Fruit fly (Drosophila melanogaster) whole organism, prepupa: Measurements from ENCODE around the gene CG5800.
A peak's percentile ranks its signal among the peaks of the same experiment; 100 is the strongest.

Source experiments
- CG10631 ChIP-seq: fragments of 200-800 bp; sonication (Bioruptor generic); optimal IDR thresholded peaks from 2 replicates; lab custom pipeline; 2016; ENCODE audit warnings: missing biosample characterization, missing genetic modification characterization
- CG10669 ChIP-seq: fragments of 200-800 bp; sonication (Bioruptor generic); optimal IDR thresholded peaks from 3 replicates; lab custom pipeline; 2018; ENCODE audit warnings: missing biosample characterization, mild to moderate bottlenecking, missing genetic modification characterization, moderate library complexity
- CG11762 ChIP-seq: fragments of 200-800 bp; sonication (Bioruptor generic); optimal IDR thresholded peaks from 3 replicates; lab custom pipeline; 2016; ENCODE audit warnings: missing biosample characterization, missing genetic modification characterization; ENCODE audit not compliant: insufficient read depth
- CG11902 ChIP-seq: fragments of 200-800 bp; sonication (Bioruptor generic); optimal IDR thresholded peaks from 3 replicates; lab custom pipeline; 2016; ENCODE audit warnings: missing biosample characterization, missing genetic modification characterization
- CG1621 ChIP-seq: fragments of 200-800 bp; sonication (Bioruptor generic); optimal IDR thresholded peaks from 3 replicates; lab custom pipeline; 2018; ENCODE audit warnings: missing biosample characterization, mild to moderate bottlenecking, missing genetic modification characterization
- CG3032 ChIP-seq: fragments of 200-800 bp; optimal IDR thresholded peaks from 2 replicates; lab custom pipeline; 2019; ENCODE audit warnings: missing biosample characterization, mild to moderate bottlenecking, missing genetic modification characterization, moderate library complexity
- CG32006 ChIP-seq: fragments of 200-800 bp; sonication (Bioruptor generic); optimal IDR thresholded peaks from 3 replicates; lab custom pipeline; 2017; ENCODE audit warnings: missing biosample characterization, mild to moderate bottlenecking, missing genetic modification characterization
- CG34406 ChIP-seq: fragments of 200-800 bp; sonication (Bioruptor generic); optimal IDR thresholded peaks from 3 replicates; lab custom pipeline; 2016; ENCODE audit warnings: missing biosample characterization, missing genetic modification characterization
- CG3919 ChIP-seq: fragments of 200-800 bp; sonication (Bioruptor generic); optimal IDR thresholded peaks from 3 replicates; lab custom pipeline; 2016; ENCODE audit warnings: missing biosample characterization, missing genetic modification characterization
- CG6854 ChIP-seq: fragments of 200-800 bp; sonication (Bioruptor generic); optimal IDR thresholded peaks from 2 replicates; lab custom pipeline; 2017; ENCODE audit warnings: missing biosample characterization, mild to moderate bottlenecking, missing genetic modification characterization
- CG8319 ChIP-seq: fragments of 200-800 bp; sonication (Bioruptor generic); optimal IDR thresholded peaks from 3 replicates; lab custom pipeline; 2016; ENCODE audit warnings: missing biosample characterization, missing genetic modification characterization
- CG8632 ChIP-seq: fragments of 200-800 bp; sonication (Bioruptor generic); optimal IDR thresholded peaks from 3 replicates; lab custom pipeline; 2016; ENCODE audit warnings: missing biosample characterization, missing genetic modification characterization
- Eip78C ChIP-seq: fragments of 200-800 bp; sonication (Bioruptor generic); peaks from one replicate; lab custom pipeline; 2016; ENCODE audit warnings: missing biosample characterization, missing genetic modification characterization
- Gug ChIP-seq: fragments of 200-800 bp; sonication (Bioruptor generic); IDR thresholded peaks from 2 replicates; pipeline ENCODE4 v1.3.6; 2022; ENCODE audit warnings: missing biosample characterization, missing genetic modification characterization
- Hr38 ChIP-seq: sonication (Bioruptor generic); optimal IDR thresholded peaks from 2 replicates; lab custom pipeline; 2016; ENCODE audit warnings: missing biosample characterization, missing genetic modification characterization
- Hr39 ChIP-seq: fragments of 200-800 bp; sonication (Bioruptor generic); optimal IDR thresholded peaks from 2 replicates; lab custom pipeline; 2016; ENCODE audit warnings: missing biosample characterization, missing genetic modification characterization
- Sox102F ChIP-seq: fragments of 200-800 bp; sonication (Bioruptor generic); optimal IDR thresholded peaks from 2 replicates; lab custom pipeline; 2016; ENCODE audit warnings: missing biosample characterization, mild to moderate bottlenecking, missing genetic modification characterization
- Sox14 ChIP-seq: fragments of 200-800 bp; sonication (Bioruptor generic); optimal IDR thresholded peaks from 3 replicates; lab custom pipeline; 2016; ENCODE audit warnings: missing biosample characterization, missing genetic modification characterization
- cyc ChIP-seq: fragments of 200-800 bp; sonication (Bioruptor generic); optimal IDR thresholded peaks from 3 replicates; lab custom pipeline; 2016; ENCODE audit warnings: missing biosample characterization, missing genetic modification characterization
- dsx ChIP-seq: fragments of 200-800 bp; optimal IDR thresholded peaks from 3 replicates; lab custom pipeline; 2019; ENCODE audit warnings: missing biosample characterization, mild to moderate bottlenecking, missing genetic modification characterization, moderate library complexity; ENCODE audit not compliant: poor library complexity, severe bottlenecking
- eg ChIP-seq: fragments of 200-800 bp; sonication (Bioruptor generic); IDR thresholded peaks from 3 replicates; pipeline ENCODE4 v1.3.6; 2022; ENCODE audit warnings: missing biosample characterization, missing genetic modification characterization
- fd59A ChIP-seq: fragments of 200-800 bp; sonication (Bioruptor generic); optimal IDR thresholded peaks from 2 replicates; lab custom pipeline; 2017; ENCODE audit warnings: missing biosample characterization, mild to moderate bottlenecking, missing genetic modification characterization, missing genetic modification reagents
- fd85E ChIP-seq: fragments of 200-800 bp; sonication (Bioruptor generic); optimal IDR thresholded peaks from 3 replicates; lab custom pipeline; 2016; ENCODE audit warnings: missing biosample characterization, missing genetic modification characterization
- net ChIP-seq: fragments of 200-800 bp; sonication (Bioruptor generic); optimal IDR thresholded peaks from 3 replicates; lab custom pipeline; 2016; ENCODE audit warnings: missing biosample characterization, missing genetic modification characterization
- spab ChIP-seq: fragments of 200-800 bp; sonication (Bioruptor generic); optimal IDR thresholded peaks from 2 replicates; lab custom pipeline; 2017; ENCODE audit warnings: missing biosample characterization, mild to moderate bottlenecking, missing genetic modification characterization, missing genetic modification reagents
- ss ChIP-seq, 2 experiments: fragments of 200-800 bp; sonication (Bioruptor generic); optimal IDR thresholded peaks; 2 replicates in 1 of 2; 3 replicates in 1 of 2; lab custom pipeline; 2017 to 2018; ENCODE audit warnings: mild to moderate bottlenecking in 2 of 2, missing biosample characterization in 2 of 2, missing genetic modification characterization in 2 of 2, moderate library complexity in 1 of 2
- svp ChIP-seq: fragments of 200-800 bp; sonication (Bioruptor generic); peaks from one replicate; lab custom pipeline; 2016; ENCODE audit warnings: missing biosample characterization, missing genetic modification characterization
- topi ChIP-seq: fragments of 200-800 bp; sonication (Bioruptor generic); optimal IDR thresholded peaks from 3 replicates; lab custom pipeline; 2016; ENCODE audit warnings: missing biosample characterization, missing genetic modification characterization
- vri ChIP-seq: fragments of 200-800 bp; sonication (Bioruptor generic); optimal IDR thresholded peaks from 3 replicates; lab custom pipeline; 2016; ENCODE audit warnings: missing biosample characterization, mild to moderate bottlenecking, missing genetic modification characterization

The CG5800 gene

dm6 chrX:17651216-17651997 is 15.3 kb downstream of the CG5800 start:
- TF ChIP-seq svp (no peak), CG1621 (tag; lab: Kevin White, UChicago) (no peak), CG34406 (no peak), ss (GFP tag; optimal IDR thresholded peaks at IDR 0.05; lab: Kevin White, UChicago) (no peak), CG8319 (no peak), dsx (GFP tag; lab: Kevin White, UChicago) (peak; percentile 28), fd85E (GFP tag; lab: Kevin White, UChicago) (no peak), topi (GFP tag; lab: Kevin White, UChicago) (no peak), net (GFP tag; lab: Kevin White, UChicago) (no peak), CG11902 (GFP tag; lab: Kevin White, UChicago) (no peak), CG3919 (GFP tag; lab: Kevin White, UChicago) (no peak), Eip78C (GFP tag; lab: Kevin White, UChicago) (peak; percentile 55)

- TF ChIP-seq Sox14 (GFP tag; lab: Kevin White, UChicago): peak; percentile 42
- no peak for TF ChIP-seq spab (GFP tag; lab: Kevin White, UChicago)
- no peak for TF ChIP-seq CG8319
- TF ChIP-seq Eip78C (GFP tag; lab: Kevin White, UChicago): peak; percentile 28
- no peak for TF ChIP-seq Gug (GFP tag; lab: Robert Waterston, UW)
- no peak for TF ChIP-seq dsx (GFP tag; lab: Kevin White, UChicago)
- TF ChIP-seq CG8632: no peak
- no peak for TF ChIP-seq fd59A (GFP tag; lab: Kevin White, UChicago)
- TF ChIP-seq ss (GFP tag; optimal IDR thresholded peaks at IDR 0.05; lab: Kevin White, UChicago): peak in 1 of 2 experiments; percentile 41
- TF ChIP-seq Hr39: no peak
- peak; percentile 3 for TF ChIP-seq net (GFP tag; lab: Kevin White, UChicago)
- no peak for TF ChIP-seq CG11762 (GFP tag; lab: Kevin White, UChicago)
These were observed 16.1 kb downstream of the CG5800 start, which contains the start of gene RhoGAPp190 for dm6 chrX:17651998-17652738. TSS of gene RhoGAPp190 (minus strand) at chrX:17652562.

dm6 chrX:17656501-17656900 is 20.4 kb downstream of the CG5800 start, which contains the start of gene IntS2:
TSS of gene IntS2 (minus strand) at chrX:17656818.
- TF ChIP-seq CG3032 (no peak), Hr38 (GFP tag; lab: Kevin White, UChicago) (no peak), net (GFP tag; lab: Kevin White, UChicago) (no peak), CG34406 (no peak), Eip78C (GFP tag; lab: Kevin White, UChicago) (no peak), dsx (GFP tag; lab: Kevin White, UChicago) (no peak), CG32006 (GFP tag; lab: Kevin White, UChicago) (no peak), CG10631 (GFP tag; lab: Kevin White, UChicago) (no peak), eg (GFP tag; lab: Robert Waterston, UW) (no peak), cyc (GFP tag; lab: Kevin White, UChicago) (no peak), CG10669 (no peak)

dm6 chrX:17657050-17657696 is 21.1 kb downstream of the CG5800 start, which contains the start of gene beta-Spec:
TSS of gene beta-Spec (plus strand) at chrX:17657372.
- TF ChIP-seq Sox102F (GFP tag; lab: Kevin White, UChicago) (no peak), CG6854 (peak; percentile 35), svp (peak; percentile 70), CG10631 (GFP tag; lab: Kevin White, UChicago) (no peak)

dm6 chrX:17657716-17658115 is 21.6 kb downstream of the CG5800 start:
- TF ChIP-seq topi (GFP tag; lab: Kevin White, UChicago) (no peak), Eip78C (GFP tag; lab: Kevin White, UChicago) (peak; percentile 62), vri (GFP tag; lab: Kevin White, UChicago) (peak; percentile 77)
